Worm (Caenorhabditis elegans): ENCODE measurements around the gene zig-5.
A peak's percentile ranks its signal among the peaks of the same experiment; 100 is the strongest.

The zig-5 gene

DNA sequence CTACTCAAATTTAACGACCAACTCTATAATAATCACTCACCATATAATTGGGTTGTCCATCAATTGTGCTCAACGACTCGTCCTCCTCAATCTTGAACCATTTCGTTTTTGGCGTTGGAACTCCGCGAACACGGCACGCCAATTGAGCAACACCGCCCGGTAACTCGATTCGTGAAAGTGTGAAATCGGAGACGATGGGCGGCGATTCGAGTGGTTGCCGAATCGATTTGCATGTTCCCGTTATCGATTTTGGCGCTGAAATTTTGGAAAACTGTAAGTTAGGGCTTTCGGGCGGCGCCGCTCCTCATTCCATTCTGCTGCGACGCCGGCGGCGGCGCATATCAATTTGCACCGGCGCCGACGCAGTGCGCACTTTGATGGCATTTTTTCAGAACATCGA is 1.6 kb downstream of the zig-5 start:
- TF ChIP-seq ceh-90 (tag; optimal IDR thresholded peaks at IDR 0.05) (no peak), egl-13 (tag; optimal IDR thresholded peaks at IDR 0.05) (no peak), snu-23 (GFP tag; optimal IDR thresholded peaks at IDR 0.05) (no peak), Y116A8C.19 (tag; optimal IDR thresholded peaks at IDR 0.05; ENCODE audit: borderline replicate concordance) (no peak), unc-62 (GFP tag; optimal IDR thresholded peaks at IDR 0.05) (no peak)

DNA sequence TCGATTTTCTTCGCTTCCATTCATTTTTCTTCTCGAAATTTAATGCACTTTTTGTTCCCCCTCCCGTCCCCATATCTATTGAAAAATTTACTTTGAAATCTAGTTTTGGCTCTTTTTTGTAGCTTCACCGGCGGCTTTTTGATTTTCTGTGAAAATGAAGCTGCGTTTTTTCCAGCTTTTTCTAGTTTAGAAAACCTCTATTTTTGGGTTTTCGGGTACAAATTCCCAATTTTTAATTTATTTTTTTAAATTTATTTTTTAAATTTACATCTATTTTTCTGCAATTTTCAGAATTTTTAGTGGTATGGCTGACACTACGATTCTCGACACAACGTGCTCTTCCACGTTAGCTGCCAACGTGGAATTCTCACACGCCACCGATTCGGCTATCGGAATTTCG is 6.2 kb downstream of the zig-5 start, which contains the start of gene strd-1:
strd-1 (plus strand) TSS at position 301 of the 400 bp plus-strand sequence.
- TF ChIP-seq fos-1 (tag; optimal IDR thresholded peaks at IDR 0.05): no peak
- no peak for TF ChIP-seq hpl-2 (GFP tag; optimal IDR thresholded peaks at IDR 0.05)
- no peak for TF ChIP-seq hlh-4 (tag; optimal IDR thresholded peaks at IDR 0.05)
- TF ChIP-seq unc-86 (tag; optimal IDR thresholded peaks at IDR 0.05): no peak
- no peak for TF ChIP-seq aly-2 (tag; optimal IDR thresholded peaks at IDR 0.05)
- no peak for TF ChIP-seq tlp-1 (tag; optimal IDR thresholded peaks at IDR 0.05)
- no peak for TF ChIP-seq nhr-76 (tag; optimal IDR thresholded peaks at IDR 0.05)
- TF ChIP-seq dsc-1 (tag; optimal IDR thresholded peaks at IDR 0.05): no peak
- no peak for TF ChIP-seq Y116A8C.19 (tag; optimal IDR thresholded peaks at IDR 0.05; ENCODE audit: borderline replicate concordance)
- TF ChIP-seq egl-13 (tag; optimal IDR thresholded peaks at IDR 0.05): no peak
- no peak for TF ChIP-seq ceh-82 (tag; optimal IDR thresholded peaks at IDR 0.05)
- no peak for TF ChIP-seq ceh-88 (GFP tag; IDR thresholded peaks at IDR 0.05)
- no peak for TF ChIP-seq ztf-11 (tag; optimal IDR thresholded peaks at IDR 0.05)
- TF ChIP-seq blmp-1 (tag; optimal IDR thresholded peaks at IDR 0.05): no peak
- no peak for TF ChIP-seq lin-13 (GFP tag; optimal IDR thresholded peaks at IDR 0.05)
- TF ChIP-seq dpl-1 (GFP tag; optimal IDR thresholded peaks at IDR 0.05): no peak
- no peak for TF ChIP-seq pax-3 (tag; optimal IDR thresholded peaks at IDR 0.05)

DNA sequence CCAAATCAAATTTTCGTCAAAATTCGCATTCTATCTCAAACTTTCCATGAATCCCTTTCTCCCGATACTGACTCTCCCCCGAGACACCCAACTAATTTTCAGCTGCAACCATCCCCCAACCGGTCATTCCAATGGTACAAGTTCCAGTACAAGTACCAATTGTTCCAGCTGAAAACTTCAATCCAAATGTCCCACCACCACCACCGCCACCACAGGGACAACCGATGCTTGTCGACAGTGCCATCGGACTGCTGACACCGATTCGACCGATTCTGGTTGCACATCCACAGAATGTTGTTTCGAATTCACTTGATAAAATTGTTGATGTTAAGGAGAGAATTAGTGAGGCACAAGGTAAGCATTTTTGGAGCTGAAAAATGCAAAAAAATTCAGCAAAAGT is 7.8 kb downstream of the zig-5 start:
- TF ChIP-seq fkh-10 (GFP tag; optimal IDR thresholded peaks at IDR 0.05): no peak
- TF ChIP-seq efl-1 (optimal IDR thresholded peaks at IDR 0.05): no peak
- TF ChIP-seq efl-1 (GFP tag; optimal IDR thresholded peaks at IDR 0.05 in 1 of 2): peak in 1 of 2 experiments; percentile 30

DNA sequence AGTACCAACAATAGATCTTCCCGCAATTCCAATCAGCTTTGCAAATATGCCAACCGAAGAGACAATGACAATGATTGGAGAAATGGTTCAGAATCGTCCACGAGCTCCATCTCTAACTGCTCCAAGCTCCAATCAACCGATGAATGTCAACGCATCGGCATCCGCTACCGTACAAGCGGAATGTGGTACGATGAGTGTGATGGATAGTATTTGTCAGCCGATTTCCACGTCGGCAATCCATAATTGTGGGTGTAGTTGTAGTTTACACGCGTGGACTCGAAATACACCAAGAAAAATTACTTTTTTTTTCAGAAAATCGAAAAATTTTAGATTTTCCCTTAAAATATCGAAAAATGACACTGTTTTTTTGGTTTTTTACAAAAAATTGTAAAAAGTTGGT is 10.4 kb downstream of the zig-5 start:
- TF ChIP-seq efl-1 (optimal IDR thresholded peaks at IDR 0.05) (no peak), efl-1 (GFP tag; optimal IDR thresholded peaks at IDR 0.05 in 1 of 2) (peak in 1 of 2 experiments; percentile 7), nhr-90 (tag; optimal IDR thresholded peaks at IDR 0.05; ENCODE audit: poor library complexity) (no peak)

DNA sequence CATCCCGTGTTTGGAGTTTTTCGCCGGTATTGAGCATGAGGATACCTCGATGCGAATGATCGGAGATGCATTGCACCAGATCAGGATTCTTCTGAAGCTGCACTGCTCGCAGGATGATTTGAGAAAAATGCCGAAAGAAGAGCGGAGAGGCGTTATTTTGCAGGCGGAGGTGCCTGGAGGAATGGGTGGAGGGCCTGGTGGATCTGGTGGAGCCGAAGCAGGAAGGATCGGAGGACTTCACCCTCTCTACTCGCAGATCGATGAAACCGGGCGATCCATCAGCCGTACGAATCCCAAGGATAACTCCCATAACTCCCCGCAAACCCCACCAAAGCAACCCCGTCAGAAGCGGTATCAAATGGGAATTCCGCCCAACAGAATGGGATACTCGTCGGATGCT is 14.1 kb downstream of the zig-5 start:
- TF ChIP-seq nhr-77 (tag; optimal IDR thresholded peaks at IDR 0.05) (no peak), jun-1 (tag; optimal IDR thresholded peaks at IDR 0.05) (no peak), lin-15B (tag; optimal IDR thresholded peaks at IDR 0.05) (no peak), aha-1 (tag; optimal IDR thresholded peaks at IDR 0.05) (no peak), nhr-19 (GFP tag; conservative IDR thresholded peaks at IDR 0.05) (no peak), snu-23 (GFP tag; optimal IDR thresholded peaks at IDR 0.05) (no peak), tbx-2 (tag; optimal IDR thresholded peaks at IDR 0.05) (no peak), egl-13 (tag; optimal IDR thresholded peaks at IDR 0.05) (no peak), ceh-63 (GFP tag; optimal IDR thresholded peaks at IDR 0.05) (no peak), dsc-1 (tag; optimal IDR thresholded peaks at IDR 0.05) (no peak), mef-2 (tag; optimal IDR thresholded peaks at IDR 0.05) (no peak), irx-1 (tag; optimal IDR thresholded peaks at IDR 0.05) (no peak), fkh-8 (tag; optimal IDR thresholded peaks at IDR 0.05) (no peak)

DNA sequence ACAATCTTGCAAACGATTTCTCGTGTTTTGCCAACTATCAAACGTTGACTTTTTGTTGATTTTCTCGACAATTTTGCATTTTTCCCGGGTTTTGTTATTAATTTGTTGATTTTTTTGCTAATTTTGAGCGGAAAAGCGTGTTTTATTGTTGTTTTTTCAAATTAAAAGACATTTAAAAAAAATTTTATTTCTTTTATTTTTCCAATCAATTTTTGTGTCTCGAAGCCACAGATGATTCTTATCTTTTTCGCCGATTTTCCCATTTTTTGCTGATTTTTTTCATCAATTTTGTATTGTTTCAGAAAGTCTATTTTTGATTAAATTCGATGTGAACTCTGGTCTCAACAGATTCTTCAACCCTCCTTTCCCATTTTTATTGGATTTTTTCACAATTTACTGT is 17.4 kb downstream of the zig-5 start, which contains the start of gene rle-1:
rle-1 (plus strand) TSS at position 301 of the 400 bp plus-strand sequence.
- TF ChIP-seq irx-1 (tag; optimal IDR thresholded peaks at IDR 0.05) (no peak), F16B12.6 (tag; optimal IDR thresholded peaks at IDR 0.05) (no peak), ztf-4 (tag; optimal IDR thresholded peaks at IDR 0.05) (no peak), nhr-76 (tag; optimal IDR thresholded peaks at IDR 0.05) (no peak), ceh-82 (tag; optimal IDR thresholded peaks at IDR 0.05) (no peak), tlp-1 (tag; optimal IDR thresholded peaks at IDR 0.05) (no peak), hlh-4 (tag; optimal IDR thresholded peaks at IDR 0.05) (no peak), unc-86 (tag; optimal IDR thresholded peaks at IDR 0.05) (no peak), ztf-11 (tag; optimal IDR thresholded peaks at IDR 0.05) (no peak), zip-4 (GFP tag; optimal IDR thresholded peaks at IDR 0.05) (no peak), unc-130 (tag; optimal IDR thresholded peaks at IDR 0.05) (no peak), nhr-19 (GFP tag; conservative IDR thresholded peaks at IDR 0.05) (no peak), skn-1 (tag; optimal IDR thresholded peaks at IDR 0.05) (no peak), lin-13 (GFP tag; optimal IDR thresholded peaks at IDR 0.05) (no peak), egl-27 (tag; optimal IDR thresholded peaks at IDR 0.05) (no peak), nhr-28 (tag; optimal IDR thresholded peaks at IDR 0.05) (no peak), lsy-2 (tag; optimal IDR thresholded peaks at IDR 0.05) (no peak), egl-13 (tag; optimal IDR thresholded peaks at IDR 0.05) (no peak), elt-3 (tag; optimal IDR thresholded peaks at IDR 0.05) (no peak), ets-5 (GFP tag; IDR thresholded peaks at IDR 0.05) (no peak)
